Worm (Caenorhabditis elegans) whole organism, dauer: ENCODE measurements around the gene Y82E9BL.5.

Experiments
- unc-62 ChIP-seq: sonication (generic microtip); optimal IDR thresholded peaks from 2 replicates; lab custom pipeline; 2017; ENCODE audit warnings: missing biosample characterization, missing genetic modification reagents, missing genetic modification characterization

Y82E9BL.5 gene

DNA sequence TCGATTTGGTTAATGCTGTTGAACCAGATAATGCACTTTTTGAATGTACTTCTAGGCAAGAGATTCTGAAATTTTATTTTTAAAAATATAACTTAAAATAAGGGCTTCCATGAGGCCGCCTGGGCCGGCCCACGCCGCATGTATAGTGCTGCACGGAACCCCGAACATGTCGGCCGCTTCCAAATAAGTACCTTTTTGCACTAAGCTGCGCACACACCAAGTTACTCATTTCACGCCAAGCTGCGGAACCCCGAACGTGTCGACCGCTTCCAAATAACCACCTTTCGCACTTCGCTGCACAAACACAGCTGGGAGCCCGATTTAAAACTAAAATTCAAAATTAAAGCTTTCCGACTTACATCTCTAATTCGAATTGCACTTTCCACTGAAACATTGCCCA lies 36.1 kb downstream of the Y82E9BL.5 start:
- TF ChIP-seq unc-62 (GFP tag; lab: Kevin White, UChicago): no peak

DNA sequence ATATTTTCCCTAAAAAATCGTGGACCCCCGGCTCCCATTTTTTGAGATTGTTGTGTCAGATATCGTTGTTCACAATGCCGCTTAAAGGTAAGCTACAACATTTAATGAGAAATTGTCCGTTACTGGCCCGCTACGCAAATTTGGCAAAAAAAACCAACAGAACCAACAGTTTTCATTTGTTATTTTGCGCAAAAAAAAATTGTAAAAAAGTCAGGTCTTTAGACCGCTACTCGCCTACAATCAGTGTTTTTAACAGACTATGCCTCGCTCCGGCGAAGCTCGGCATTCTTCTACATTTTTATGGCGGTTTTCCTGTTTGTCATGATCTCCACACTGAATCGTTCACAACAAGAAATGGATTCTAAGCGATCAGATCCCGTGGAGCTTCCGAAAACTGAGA lies 38.6 kb downstream of the Y82E9BL.5 start, which contains the start of gene Y82E9BL.12:
Gene Y82E9BL.12, plus strand, starts transcription at position 301 of the 400 bp plus-strand sequence.
- TF ChIP-seq unc-62 (GFP tag; lab: Kevin White, UChicago): no peak

DNA sequence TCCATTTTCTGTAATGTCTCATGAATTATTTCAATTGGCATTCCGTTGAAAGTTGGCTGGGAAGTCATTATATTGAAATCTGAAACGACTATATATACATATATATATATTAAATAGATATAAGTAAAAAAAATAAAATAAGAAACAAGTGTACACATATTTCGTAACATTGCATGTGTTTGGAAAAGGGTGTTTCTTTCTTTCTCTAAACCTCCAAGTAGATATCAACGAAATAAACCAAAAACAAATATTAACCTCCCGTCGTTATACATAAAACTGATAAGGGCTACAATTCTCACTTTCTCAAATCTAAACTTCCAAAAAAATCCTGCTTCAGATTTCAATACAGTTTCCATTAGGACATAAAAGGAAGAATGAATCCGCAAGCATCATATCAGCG lies 39.2 kb downstream of the Y82E9BL.5 start, which contains the start of gene fbxa-79:
Gene fbxa-79, minus strand, starts transcription at position 86 of the 400 bp plus-strand sequence.
- TF ChIP-seq unc-62 (GFP tag; lab: Kevin White, UChicago): no peak

DNA sequence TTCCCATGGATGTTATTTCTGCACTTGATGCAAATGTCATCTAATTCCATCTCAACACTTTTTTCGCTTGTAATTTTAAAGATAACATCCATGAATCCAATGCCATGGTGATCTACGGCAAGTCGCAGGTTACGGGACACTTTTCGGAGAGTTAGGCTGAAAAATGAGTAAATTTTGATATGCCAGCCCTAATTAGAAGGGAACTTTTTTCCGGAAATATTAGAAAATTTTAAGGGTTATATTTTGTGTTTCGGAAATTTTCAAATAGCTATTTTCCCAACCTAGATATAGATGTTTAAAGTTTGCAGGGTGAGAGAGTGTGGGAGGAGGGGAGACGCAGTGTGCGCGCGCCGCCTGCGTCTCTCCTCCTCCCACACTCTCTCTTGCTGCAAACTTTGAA lies 40.1 kb downstream of the Y82E9BL.5 start:
- TF ChIP-seq unc-62 (GFP tag; lab: Kevin White, UChicago): no peak

ce11 chrIII:1303414-1303813 lies 44.0 kb downstream of the Y82E9BL.5 start, which contains the start of gene fbxa-75:
fbxa-75 (plus strand) TSS chrIII:1303714.
- TF ChIP-seq unc-62 (GFP tag; lab: Kevin White, UChicago): no peak

DNA sequence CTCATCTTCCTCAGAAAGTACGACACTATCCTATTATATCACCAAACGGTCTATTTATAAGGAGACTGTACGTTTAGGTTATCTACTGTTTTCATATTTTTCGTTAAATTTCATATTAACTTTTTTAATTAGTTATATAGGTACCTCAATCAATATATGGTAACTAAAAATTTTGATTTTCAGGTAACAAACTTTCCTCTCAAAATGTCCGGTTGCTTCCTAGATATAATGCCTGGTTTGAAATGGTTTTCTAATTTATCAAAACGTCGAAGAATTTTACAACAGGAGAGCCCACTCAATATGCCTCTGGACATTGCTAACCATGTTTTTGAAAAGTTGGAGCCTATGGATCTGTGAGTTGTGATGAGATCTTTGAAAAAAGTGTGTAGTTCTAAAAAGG lies 49.8 kb downstream of the Y82E9BL.5 start, which contains the start of gene fbxa-28:
Gene fbxa-28, plus strand, starts transcription at position 301 of the 400 bp plus-strand sequence.
- TF ChIP-seq unc-62 (GFP tag; lab: Kevin White, UChicago): no peak
